Worm (Caenorhabditis elegans) whole organism, L4 larva: ENCODE results near the gene nst-1.
A peak's percentile ranks its signal among the peaks of the same experiment; 100 is the strongest.

ENCODE experiments used
- F26F4.8 ChIP-seq: fragments of 200-800 bp; sonication (Bioruptor generic); conservative IDR thresholded peaks from 2 replicates; pipeline ENCODE4 v1.3.6; 2022; ENCODE audit warnings: missing genetic modification characterization, missing compliant biosample characterization
- F37D6.2 ChIP-seq: sonication (generic microtip); optimal IDR thresholded peaks from 2 replicates; lab custom pipeline; 2016; ENCODE audit warnings: mild to moderate bottlenecking, missing genetic modification characterization, missing compliant biosample characterization
- Y75B8A.6 ChIP-seq: fragments of 200-800 bp; sonication (Bioruptor generic); IDR thresholded peaks from 2 replicates; pipeline ENCODE4 v1.3.6; 2022; ENCODE audit warnings: missing genetic modification reagents, missing genetic modification characterization, missing compliant biosample characterization
- aha-1 ChIP-seq: fragments of 150-350 bp; peaks from one replicate; lab custom pipeline; 2014; ENCODE audit warnings: missing biosample characterization, missing genetic modification characterization
- arid-1 ChIP-seq: fragments of 200-800 bp; sonication (Bioruptor generic); conservative IDR thresholded peaks from 2 replicates; pipeline ENCODE4 v1.3.6; 2022; ENCODE audit warnings: missing genetic modification reagents, missing genetic modification characterization, missing compliant biosample characterization
- ces-1 ChIP-seq: fragments of 150-350 bp; sonication (generic microtip); optimal IDR thresholded peaks from 4 replicates; lab custom pipeline; 2014; ENCODE audit warnings: missing biosample characterization, missing genetic modification reagents, missing genetic modification characterization
- daf-16 ChIP-seq, 3 experiments: sonication (generic microtip); optimal IDR thresholded peaks; 2 replicates each; lab custom pipeline; 2016 to 2017; ENCODE audit warnings: missing genetic modification characterization in 3 of 3, missing genetic modification reagents in 3 of 3, mild to moderate bottlenecking in 2 of 3, missing compliant biosample characterization in 2 of 3, missing biosample characterization in 1 of 3, moderate library complexity in 1 of 3
- daf-8 ChIP-seq: fragments of 200-800 bp; sonication (Bioruptor generic); IDR thresholded peaks from 2 replicates; pipeline ENCODE4 v1.3.6; 2022; ENCODE audit warnings: missing genetic modification characterization, missing compliant biosample characterization
- dmd-6 ChIP-seq: fragments of 200-800 bp; sonication (Bioruptor generic); IDR thresholded peaks from 2 replicates; pipeline ENCODE4 v1.3.6; 2022; ENCODE audit warnings: missing genetic modification reagents, missing genetic modification characterization, missing compliant biosample characterization
- dmd-9 ChIP-seq: fragments of 200-800 bp; sonication (Bioruptor generic); IDR thresholded peaks from 2 replicates; pipeline ENCODE4 v1.3.6; 2022; ENCODE audit warnings: missing genetic modification reagents, missing genetic modification characterization, missing compliant biosample characterization
- dpl-1 ChIP-seq: fragments of 150-350 bp; optimal IDR thresholded peaks from 2 replicates; lab custom pipeline; 2014; ENCODE audit warnings: missing biosample characterization, missing genetic modification reagents, missing genetic modification characterization
- dve-1 ChIP-seq: sonication (generic microtip); optimal IDR thresholded peaks from 2 replicates; lab custom pipeline; 2017; ENCODE audit warnings: antibody characterized with exemption, mild to moderate bottlenecking, missing genetic modification characterization, missing compliant biosample characterization; ENCODE audit not compliant: insufficient read depth
- egl-27 ChIP-seq: sonication (generic microtip); optimal IDR thresholded peaks from 3 replicates; lab custom pipeline; 2017; ENCODE audit warnings: missing biosample characterization, missing genetic modification reagents, missing genetic modification characterization
- egl-43 ChIP-seq: fragments of 200-800 bp; sonication (Bioruptor generic); IDR thresholded peaks from 2 replicates; pipeline ENCODE4 v1.3.6; 2022; ENCODE audit warnings: missing genetic modification reagents, missing genetic modification characterization, missing compliant biosample characterization
- hlh-11 ChIP-seq: fragments of 200-800 bp; sonication (Bioruptor generic); optimal IDR thresholded peaks from 2 replicates; lab custom pipeline; 2018; ENCODE audit warnings: mild to moderate bottlenecking, missing genetic modification characterization, missing compliant biosample characterization
- hlh-30 ChIP-seq: sonication (generic microtip); optimal IDR thresholded peaks from 2 replicates; lab custom pipeline; 2017; ENCODE audit warnings: antibody characterized with exemption, mild to moderate bottlenecking, missing genetic modification characterization, missing compliant biosample characterization; ENCODE audit not compliant: insufficient read depth
- lim-7 ChIP-seq: fragments of 200-800 bp; sonication (Bioruptor generic); IDR thresholded peaks from 2 replicates; pipeline ENCODE4 v1.3.6; 2022; ENCODE audit warnings: missing genetic modification characterization, missing compliant biosample characterization
- lsy-2 ChIP-seq, 2 experiments: fragments of 150-350 bp in 1 of 2; sonication (generic microtip) in 1 of 2; optimal IDR thresholded peaks; 2 replicates each; lab custom pipeline; 2014 to 2017; ENCODE audit warnings: missing biosample characterization in 2 of 2, missing genetic modification characterization in 2 of 2
- mdl-1 ChIP-seq, 2 experiments: fragments of 150-350 bp in 1 of 2; sonication (generic microtip) in 1 of 2; optimal IDR thresholded peaks; 2 replicates each; lab custom pipeline; 2014 to 2017; ENCODE audit warnings: missing biosample characterization in 2 of 2, missing genetic modification characterization in 2 of 2
- mes-2 ChIP-seq: sonication (generic microtip); optimal IDR thresholded peaks from 2 replicates; lab custom pipeline; 2016; ENCODE audit warnings: missing genotype, mild to moderate bottlenecking, missing genetic modification characterization, missing compliant biosample characterization; ENCODE audit not compliant: poor library complexity, severe bottlenecking
- mxl-3 ChIP-seq: fragments of 200-800 bp; sonication (Bioruptor generic); optimal IDR thresholded peaks from 2 replicates; lab custom pipeline; 2018; ENCODE audit warnings: mild to moderate bottlenecking, missing genetic modification characterization, missing compliant biosample characterization
- nhr-25 ChIP-seq: sonication (generic microtip); optimal IDR thresholded peaks from 2 replicates; lab custom pipeline; 2017; ENCODE audit warnings: missing genetic modification characterization, mild to moderate bottlenecking, missing compliant biosample characterization, antibody characterized with exemption, moderate library complexity, borderline replicate concordance; ENCODE audit not compliant: insufficient read depth
- nhr-28 ChIP-seq: fragments of 150-350 bp; optimal IDR thresholded peaks from 2 replicates; lab custom pipeline; 2014; ENCODE audit warnings: missing biosample characterization, missing genetic modification characterization
- nhr-42 ChIP-seq: fragments of 200-800 bp; sonication (Bioruptor generic); IDR thresholded peaks from 2 replicates; pipeline ENCODE4 v1.3.6; 2022; ENCODE audit warnings: missing genetic modification characterization, missing compliant biosample characterization
- nhr-48 ChIP-seq: sonication (generic microtip); optimal IDR thresholded peaks from 2 replicates; lab custom pipeline; 2016; ENCODE audit warnings: mild to moderate bottlenecking, missing genetic modification characterization, missing compliant biosample characterization
- nhr-76 ChIP-seq: fragments of 150-350 bp; optimal IDR thresholded peaks from 2 replicates; lab custom pipeline; 2014; ENCODE audit warnings: missing biosample characterization, missing genetic modification characterization
- pqm-1 ChIP-seq: sonication (generic microtip); optimal IDR thresholded peaks from 2 replicates; lab custom pipeline; 2017; ENCODE audit warnings: missing biosample characterization, missing genetic modification characterization
- skn-1 ChIP-seq: fragments of 150-350 bp; optimal IDR thresholded peaks from 2 replicates; lab custom pipeline; 2014; ENCODE audit warnings: missing biosample characterization, missing genetic modification characterization
- tra-1 ChIP-seq: fragments of 200-800 bp; sonication (Bioruptor generic); IDR thresholded peaks from 2 replicates; pipeline ENCODE4 v1.3.6; 2022; ENCODE audit warnings: missing genetic modification reagents, missing genetic modification characterization, missing compliant biosample characterization
- unc-62 ChIP-seq, 3 experiments: fragments of 150-350 bp in 1 of 3; sonication (generic microtip); optimal IDR thresholded peaks in 2 of 3; peaks in 1 of 3; 1 replicate in 1 of 3; 2 replicates in 2 of 3; lab custom pipeline; 2014 to 2017; ENCODE audit warnings: missing biosample characterization in 3 of 3, missing genetic modification characterization in 3 of 3, missing genetic modification reagents in 3 of 3, missing genotype in 1 of 3
- vab-7 ChIP-seq: fragments of 200-800 bp; sonication (Bioruptor generic); IDR thresholded peaks from 2 replicates; pipeline ENCODE4 v1.3.6; 2022; ENCODE audit warnings: missing genetic modification reagents, missing genetic modification characterization, missing compliant biosample characterization
- zag-1 ChIP-seq: fragments of 150-350 bp; optimal IDR thresholded peaks from 2 replicates; lab custom pipeline; 2014; ENCODE audit warnings: missing biosample characterization, missing genetic modification characterization
- ztf-11 ChIP-seq: fragments of 150-350 bp; optimal IDR thresholded peaks from 2 replicates; lab custom pipeline; 2014; ENCODE audit warnings: missing biosample characterization, missing genetic modification characterization

Gene nst-1

ce11 chrII:8264619-8265018 lies 18.4 kb downstream of the nst-1 start, which contains the start of gene srdh-1 (continued):
- TF ChIP-seq egl-43 (GFP tag; lab: Robert Waterston, UW) (no peak), dmd-9 (GFP tag; lab: Robert Waterston, UW) (no peak), daf-16 (GFP tag; optimal IDR thresholded peaks at IDR 0.05; lab: Kevin White, UChicago) (no peak), daf-16 (tag; optimal IDR thresholded peaks at IDR 0.05; lab: Kevin White, UChicago) (no peak)
- TF ChIP-seq, all 104 proteins: peak for 6

ce11 chrII:8263562-8263961 lies 19.4 kb downstream of the nst-1 start:
- peak; percentile 71 for TF ChIP-seq dmd-6 (GFP tag; lab: Robert Waterston, UW)
- no peak for TF ChIP-seq ztf-11
- no peak for TF ChIP-seq arid-1 (GFP tag; lab: Robert Waterston, UW)
- peak; percentile 21 for TF ChIP-seq dve-1
- no peak for TF ChIP-seq vab-7 (GFP tag; lab: Robert Waterston, UW)
- TF ChIP-seq pqm-1 (tag; lab: Kevin White, UChicago): no peak
- TF ChIP-seq daf-8 (GFP tag; lab: Robert Waterston, UW): no peak
- TF ChIP-seq zag-1 (tag; lab: Kevin White, UChicago): no peak
- peak; percentile 7 for TF ChIP-seq hlh-11 (tag; lab: Kevin White, UChicago)
- TF ChIP-seq lim-7 (GFP tag; lab: Robert Waterston, UW): no peak
- no peak for TF ChIP-seq dpl-1
- TF ChIP-seq mdl-1 (tag; optimal IDR thresholded peaks at IDR 0.05; lab: Kevin White, UChicago): peak in 1 of 2 experiments; percentile 34
- TF ChIP-seq hlh-30 (tag; lab: Kevin White, UChicago): peak; percentile 69
- peak; percentile 20 for TF ChIP-seq nhr-25
- TF ChIP-seq F37D6.2 (tag; lab: Kevin White, UChicago): no peak
- TF ChIP-seq skn-1 (tag; lab: Kevin White, UChicago): no peak
- TF ChIP-seq nhr-28 (tag; lab: Kevin White, UChicago): peak; percentile 65
- no peak for TF ChIP-seq F26F4.8 (GFP tag; lab: Robert Waterston, UW)
- no peak for TF ChIP-seq egl-27 (tag; lab: Kevin White, UChicago)
- TF ChIP-seq Y75B8A.6 (GFP tag; lab: Robert Waterston, UW): no peak
- TF ChIP-seq mxl-3: peak; percentile 75
- TF ChIP-seq nhr-48 (tag; lab: Kevin White, UChicago): peak; percentile 85
- no peak for TF ChIP-seq ces-1 (GFP tag; lab: Kevin White, UChicago)
- peak in 1 of 2 experiments; percentile 8 for TF ChIP-seq lsy-2 (tag; optimal IDR thresholded peaks at IDR 0.05; lab: Kevin White, UChicago)
- peak in 1 of 2 experiments; percentile 67 for TF ChIP-seq unc-62 (GFP tag; optimal IDR thresholded peaks at IDR 0.05 in 1 of 2; lab: Kevin White, UChicago)
- TF ChIP-seq unc-62 (tag; optimal IDR thresholded peaks at IDR 0.05; lab: Kevin White, UChicago): no peak
- TF ChIP-seq nhr-42 (GFP tag; lab: Robert Waterston, UW): no peak

ce11 chrII:8259674-8260073 lies 23.3 kb downstream of the nst-1 start:
- no peak for TF ChIP-seq nhr-76 (tag; lab: Kevin White, UChicago)
- TF ChIP-seq tra-1 (GFP tag; lab: Robert Waterston, UW): 0 out of 2 replicates have a peak, but pooled peaks have one; percentile 15
- TF ChIP-seq nhr-25: peak; percentile 2
- TF ChIP-seq lim-7 (GFP tag; lab: Robert Waterston, UW): no peak
- TF ChIP-seq dmd-6 (GFP tag; lab: Robert Waterston, UW): peak; percentile 48
- peak; percentile 12 for TF ChIP-seq nhr-28 (tag; lab: Kevin White, UChicago)
- TF ChIP-seq mes-2 (tag; lab: Kevin White, UChicago): no peak
- TF ChIP-seq hlh-11 (tag; lab: Kevin White, UChicago): peak; percentile 50
- TF ChIP-seq unc-62 (GFP tag; optimal IDR thresholded peaks at IDR 0.05 in 1 of 2; lab: Kevin White, UChicago): peak in 1 of 2 experiments; percentile 7
- TF ChIP-seq unc-62 (tag; optimal IDR thresholded peaks at IDR 0.05; lab: Kevin White, UChicago): no peak
- TF ChIP-seq hlh-30 (tag; lab: Kevin White, UChicago): peak; percentile 70
- TF ChIP-seq aha-1 (tag; lab: Kevin White, UChicago): no peak
- TF ChIP-seq mxl-3: peak; percentile 27
